Worm (Caenorhabditis elegans) whole organism, L3 larva: ENCODE measurements around the gene W02B12.13.

Source experiments
- R02D3.7 ChIP-seq: fragments of 150-350 bp; optimal IDR thresholded peaks from 2 replicates; lab custom pipeline; 2014; ENCODE audit warnings: missing biosample characterization, missing genetic modification characterization
- ZK546.5 ChIP-seq: sonication (generic microtip); optimal IDR thresholded peaks from 2 replicates; lab custom pipeline; 2017; ENCODE audit warnings: missing biosample characterization, missing genetic modification characterization
- ceh-16 ChIP-seq: sonication (generic microtip); optimal IDR thresholded peaks from 2 replicates; lab custom pipeline; 2017; ENCODE audit warnings: missing biosample characterization, missing genetic modification characterization
- egl-27 ChIP-seq: sonication (generic microtip); optimal IDR thresholded peaks from 4 replicates; lab custom pipeline; 2017; ENCODE audit warnings: missing biosample characterization, missing genetic modification reagents, missing genetic modification characterization
- egl-5 ChIP-seq: fragments of 150-350 bp; optimal IDR thresholded peaks from 2 replicates; lab custom pipeline; 2017; ENCODE audit warnings: missing biosample characterization, missing genetic modification reagents, missing genetic modification characterization, inconsistent platforms
- elt-3 ChIP-seq, 3 experiments: fragments of 150-350 bp in 1 of 3; sonication (generic microtip) in 2 of 3; optimal IDR thresholded peaks; 2 replicates in 2 of 3; 4 replicates in 1 of 3; lab custom pipeline; 2014 to 2017; ENCODE audit warnings: missing biosample characterization in 3 of 3, missing genetic modification characterization in 3 of 3
- eor-1 ChIP-seq, 2 experiments: fragments of 150-350 bp; optimal IDR thresholded peaks; 2 replicates each; lab custom pipeline; 2014 to 2018; ENCODE audit warnings: missing biosample characterization in 2 of 2, missing genetic modification characterization in 2 of 2
- fkh-2 ChIP-seq: fragments of 150-350 bp; optimal IDR thresholded peaks from 2 replicates; lab custom pipeline; 2014; ENCODE audit warnings: missing biosample characterization, missing genetic modification reagents, missing genetic modification characterization
- fos-1 ChIP-seq: fragments of 150-350 bp; optimal IDR thresholded peaks from 2 replicates; lab custom pipeline; 2014; ENCODE audit warnings: missing biosample characterization, missing genetic modification characterization
- hmg-11 ChIP-seq: sonication (generic microtip); optimal IDR thresholded peaks from 2 replicates; lab custom pipeline; 2016; ENCODE audit warnings: missing genetic modification characterization, missing compliant biosample characterization
- lin-39 ChIP-seq: fragments of 150-350 bp; optimal IDR thresholded peaks from 2 replicates; lab custom pipeline; 2018; ENCODE audit warnings: missing biosample characterization, missing genetic modification reagents, missing genetic modification characterization
- mml-1 ChIP-seq: fragments of 150-350 bp; sonication (generic microtip); optimal IDR thresholded peaks from 3 replicates; lab custom pipeline; 2014; ENCODE audit warnings: missing biosample characterization, missing genetic modification characterization
- nfya-1 ChIP-seq: sonication (generic microtip); optimal IDR thresholded peaks from 2 replicates; lab custom pipeline; 2017; ENCODE audit warnings: missing genetic modification characterization, mild to moderate bottlenecking, missing compliant biosample characterization, antibody characterized with exemption, moderate library complexity; ENCODE audit not compliant: insufficient read depth
- nhr-11 ChIP-seq: fragments of 150-350 bp; optimal IDR thresholded peaks from 2 replicates; lab custom pipeline; 2014; ENCODE audit warnings: missing biosample characterization, missing genetic modification characterization
- nhr-28 ChIP-seq: fragments of 150-350 bp; optimal IDR thresholded peaks from 2 replicates; lab custom pipeline; 2014; ENCODE audit warnings: missing biosample characterization, missing genetic modification characterization
- nhr-67 ChIP-seq: fragments of 150-350 bp; optimal IDR thresholded peaks from 2 replicates; lab custom pipeline; 2014; ENCODE audit warnings: missing biosample characterization, missing genetic modification characterization
- nhr-76 ChIP-seq: fragments of 150-350 bp; sonication (generic microtip); optimal IDR thresholded peaks from 5 replicates; lab custom pipeline; 2014; ENCODE audit warnings: missing biosample characterization, missing genetic modification characterization
- nhr-77 ChIP-seq: fragments of 150-350 bp; optimal IDR thresholded peaks from 2 replicates; lab custom pipeline; 2014; ENCODE audit warnings: missing biosample characterization, missing genetic modification characterization
- pha-4 ChIP-seq: fragments of 150-350 bp; optimal IDR thresholded peaks from 2 replicates; lab custom pipeline; 2014; ENCODE audit warnings: missing biosample characterization, missing genetic modification reagents, missing genetic modification characterization
- pqm-1 ChIP-seq: fragments of 150-350 bp; optimal IDR thresholded peaks from 2 replicates; lab custom pipeline; 2017; ENCODE audit warnings: missing biosample characterization, missing genetic modification characterization, inconsistent platforms
- sea-2 ChIP-seq: fragments of 150-350 bp; sonication (generic microtip); optimal IDR thresholded peaks from 4 replicates; lab custom pipeline; 2014; ENCODE audit warnings: missing biosample characterization, missing genetic modification reagents, missing genetic modification characterization
- skn-1 ChIP-seq: fragments of 150-350 bp; optimal IDR thresholded peaks from 2 replicates; lab custom pipeline; 2014; ENCODE audit warnings: missing biosample characterization, missing genetic modification characterization
- snpc-4 ChIP-seq: fragments of 150-350 bp; optimal IDR thresholded peaks from 2 replicates; lab custom pipeline; 2014; ENCODE audit warnings: missing biosample characterization, missing genetic modification characterization
- unc-39 ChIP-seq: sonication (generic microtip); optimal IDR thresholded peaks from 4 replicates; lab custom pipeline; 2017; ENCODE audit warnings: missing biosample characterization, missing genetic modification characterization
- unc-62 ChIP-seq: fragments of 150-350 bp; sonication (generic microtip); optimal IDR thresholded peaks from 4 replicates; lab custom pipeline; 2014; ENCODE audit warnings: missing biosample characterization, missing genetic modification reagents, missing genetic modification characterization
- zag-1 ChIP-seq: fragments of 150-350 bp; optimal IDR thresholded peaks from 2 replicates; lab custom pipeline; 2014; ENCODE audit warnings: missing biosample characterization, missing genetic modification characterization
- ztf-4 ChIP-seq: fragments of 150-350 bp; optimal IDR thresholded peaks from 2 replicates; lab custom pipeline; 2014; ENCODE audit warnings: missing biosample characterization, missing genetic modification characterization

W02B12.13 gene

ce11 chrII:11495307-11495706 is 50.2 kb downstream of the W02B12.13 start, which contains the start of the genes ooc-3 and B0334.4:
Gene ooc-3, minus strand, starts transcription at chrII:11495321.
Gene B0334.4, plus strand, starts transcription at chrII:11495692.
- TF ChIP-seq nfya-1 (tag; lab: Kevin White, UChicago) (peak; percentile 72), egl-27 (tag; lab: Kevin White, UChicago) (no peak), skn-1 (peak; percentile 56), egl-5 (tag; lab: Kevin White, UChicago) (peak; percentile 11), nhr-28 (tag; lab: Kevin White, UChicago) (no peak), pha-4 (tag; lab: Kevin White, UChicago) (peak; percentile 70), zag-1 (no peak)

DNA sequence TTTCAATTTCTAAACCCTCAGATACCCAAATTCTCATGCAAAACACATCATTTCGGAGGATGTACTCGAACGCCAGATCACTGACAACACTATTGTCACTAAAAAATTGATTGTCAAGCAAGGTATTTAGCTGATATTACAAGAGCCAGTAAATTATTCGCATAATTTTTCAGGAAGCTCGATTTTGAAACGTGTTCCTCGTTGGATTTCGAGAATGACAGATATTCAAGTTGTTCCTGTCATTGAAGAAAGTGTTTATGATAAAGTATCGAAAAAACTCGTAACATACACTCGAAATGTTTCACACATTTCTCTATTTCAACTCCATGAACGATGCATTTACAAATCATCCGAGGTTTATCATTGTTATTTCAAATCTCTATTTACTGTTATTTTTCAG is 50.7 kb downstream of the W02B12.13 start:
- no peak for TF ChIP-seq egl-5 (tag; lab: Kevin White, UChicago)

DNA sequence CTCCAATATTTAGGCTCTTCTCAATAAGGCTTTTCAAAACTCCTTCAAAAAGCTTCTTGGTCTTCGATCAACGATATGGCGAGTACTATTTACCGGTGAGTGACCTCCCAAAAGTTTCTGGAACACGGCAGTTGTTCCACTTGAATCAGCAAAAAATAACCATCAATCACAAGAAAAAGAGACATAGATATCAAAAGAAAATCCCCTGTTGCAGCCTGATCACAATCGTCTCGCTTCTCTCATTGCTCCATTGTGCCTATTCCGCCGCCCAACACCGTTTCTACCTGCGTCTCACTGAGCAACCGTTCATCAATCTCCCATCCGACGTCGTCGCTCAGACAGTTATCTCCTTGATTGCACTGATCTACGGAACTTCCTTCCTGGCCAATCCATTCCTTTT is 51.7 kb downstream of the W02B12.13 start, which contains the start of gene emc-5:
Gene emc-5, plus strand, starts transcription at position 14 of the 400 bp plus-strand sequence.
- TF ChIP-seq nfya-1 (tag; lab: Kevin White, UChicago) (peak; percentile 21), fkh-2 (tag; lab: Kevin White, UChicago) (no peak), mml-1 (no peak), pqm-1 (tag; lab: Kevin White, UChicago) (no peak), lin-39 (tag; lab: Kevin White, UChicago) (peak; percentile 69), snpc-4 (tag; lab: Kevin White, UChicago) (no peak), elt-3 (tag; optimal IDR thresholded peaks at IDR 0.05; lab: Kevin White, UChicago) (no peak), ceh-16 (no peak), nhr-28 (tag; lab: Kevin White, UChicago) (no peak)

DNA sequence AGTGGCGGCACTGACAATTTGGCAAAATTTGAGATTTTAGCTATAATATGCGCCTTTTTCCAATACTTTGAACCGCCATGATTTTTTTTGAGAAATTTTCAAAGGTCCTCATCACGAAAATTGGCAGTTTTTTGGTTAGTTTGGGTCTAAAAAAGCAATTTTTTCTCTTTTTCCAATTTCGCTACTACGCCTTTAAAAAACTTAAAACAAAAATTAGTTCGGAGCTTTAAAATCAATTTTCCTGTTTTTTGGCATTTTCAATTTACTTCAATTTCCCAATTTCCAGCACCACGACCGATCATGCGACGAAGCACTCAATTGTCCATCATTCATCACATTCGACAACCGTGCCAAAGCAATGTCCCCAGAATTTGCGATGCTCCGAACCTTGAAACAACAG is 52.3 kb downstream of the W02B12.13 start, which contains the start of gene B0334.5:
Gene B0334.5, plus strand, starts transcription at position 301 of the 400 bp plus-strand sequence.
- TF ChIP-seq unc-62 (GFP tag; lab: Kevin White, UChicago) (no peak), R02D3.7 (tag; lab: Kevin White, UChicago) (no peak), nhr-67 (no peak), pha-4 (tag; lab: Kevin White, UChicago) (no peak), unc-39 (no peak), ztf-4 (tag; lab: Kevin White, UChicago) (no peak), egl-27 (tag; lab: Kevin White, UChicago) (no peak), nhr-76 (tag; lab: Kevin White, UChicago) (no peak), sea-2 (no peak), egl-5 (tag; lab: Kevin White, UChicago) (no peak), pqm-1 (tag; lab: Kevin White, UChicago) (no peak), fos-1 (tag; lab: Kevin White, UChicago) (no peak), eor-1 (tag; optimal IDR thresholded peaks at IDR 0.05; lab: Kevin White, UChicago) (no peak), nhr-77 (tag; lab: Kevin White, UChicago) (no peak), ZK546.5 (tag; lab: Kevin White, UChicago) (no peak), hmg-11 (no peak), nhr-11 (tag; lab: Kevin White, UChicago) (no peak)
